Worm (Caenorhabditis elegans): ENCODE measurements around the gene Y73C8B.3.

Y73C8B.3 gene

DNA sequence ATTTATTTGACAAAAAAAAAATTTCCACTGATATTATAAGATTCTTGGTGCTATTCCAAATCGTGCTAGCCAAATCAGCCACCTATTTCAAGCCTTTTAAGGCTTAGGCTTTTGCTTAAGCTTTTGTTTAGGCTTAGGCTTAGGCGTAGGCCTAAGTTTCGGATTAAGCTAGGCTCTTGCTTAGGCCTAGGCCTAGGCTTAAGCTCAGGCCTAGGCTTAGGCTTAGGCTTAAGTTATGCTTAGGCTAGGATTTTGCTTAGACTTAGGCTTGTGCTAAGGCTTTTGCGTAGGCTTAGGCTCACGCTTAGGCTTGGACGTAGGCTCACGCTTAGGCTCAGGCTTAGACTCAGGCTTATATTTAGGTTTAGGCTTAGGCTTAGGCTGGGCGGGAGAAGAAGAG is 37.1 kb upstream of the Y73C8B.3 start:
- TF ChIP-seq ZK546.5 (tag; optimal IDR thresholded peaks at IDR 0.05), result no peak
- no peak for TF ChIP-seq nhr-67 (tag; optimal IDR thresholded peaks at IDR 0.05)
- no peak for TF ChIP-seq ceh-9 (tag; optimal IDR thresholded peaks at IDR 0.05)
- no peak for TF ChIP-seq aly-2 (tag; optimal IDR thresholded peaks at IDR 0.05)
- no peak for TF ChIP-seq nfya-1 (tag; optimal IDR thresholded peaks at IDR 0.05; ENCODE audit: insufficient read depth)
- no peak for TF ChIP-seq nhr-23 (tag; optimal IDR thresholded peaks at IDR 0.05)
- TF ChIP-seq ceh-28 (tag; optimal IDR thresholded peaks at IDR 0.05), result no peak
- no peak for TF ChIP-seq unc-62 (GFP tag; optimal IDR thresholded peaks at IDR 0.05)
- TF ChIP-seq elt-3 (tag; optimal IDR thresholded peaks at IDR 0.05), result no peak
- no peak for TF ChIP-seq ztf-4 (tag; optimal IDR thresholded peaks at IDR 0.05)
- TF ChIP-seq ceh-82 (tag; optimal IDR thresholded peaks at IDR 0.05), result no peak
- no peak for TF ChIP-seq fos-1 (tag; optimal IDR thresholded peaks at IDR 0.05)
- TF ChIP-seq nhr-43 (tag; optimal IDR thresholded peaks at IDR 0.05; ENCODE audit: poor library complexity, severe bottlenecking), result no peak
- no peak for TF ChIP-seq lin-15B (tag; optimal IDR thresholded peaks at IDR 0.05)
- no peak for TF ChIP-seq skn-1 (tag; optimal IDR thresholded peaks at IDR 0.05)
- TF ChIP-seq hmg-11 (tag; optimal IDR thresholded peaks at IDR 0.05), result no peak
- TF ChIP-seq mdl-1 (tag; optimal IDR thresholded peaks at IDR 0.05), result no peak
- TF ChIP-seq zag-1 (tag; optimal IDR thresholded peaks at IDR 0.05), result no peak

- TF ChIP-seq mml-1 (tag; optimal IDR thresholded peaks at IDR 0.05), result no peak
- no peak for TF ChIP-seq pha-4 (tag; optimal IDR thresholded peaks at IDR 0.05)
- no peak for TF ChIP-seq nhr-43 (tag; optimal IDR thresholded peaks at IDR 0.05; ENCODE audit: poor library complexity, severe bottlenecking)
- TF ChIP-seq snpc-4 (tag; optimal IDR thresholded peaks at IDR 0.05), result no peak
- TF ChIP-seq R02D3.7 (tag; optimal IDR thresholded peaks at IDR 0.05), result no peak
- TF ChIP-seq mdl-1 (tag; optimal IDR thresholded peaks at IDR 0.05), result no peak
- no peak for TF ChIP-seq lin-39 (tag; optimal IDR thresholded peaks at IDR 0.05)
- no peak for TF ChIP-seq nhr-23 (tag; optimal IDR thresholded peaks at IDR 0.05)
- TF ChIP-seq unc-39 (tag; optimal IDR thresholded peaks at IDR 0.05), result no peak
These were observed 34.3 kb upstream of the Y73C8B.3 start, which contains the start of gene K08D9.2 for ce11 chrV:3227373-3227772. K08D9.2 (plus strand) TSS chrV:3227673.

DNA sequence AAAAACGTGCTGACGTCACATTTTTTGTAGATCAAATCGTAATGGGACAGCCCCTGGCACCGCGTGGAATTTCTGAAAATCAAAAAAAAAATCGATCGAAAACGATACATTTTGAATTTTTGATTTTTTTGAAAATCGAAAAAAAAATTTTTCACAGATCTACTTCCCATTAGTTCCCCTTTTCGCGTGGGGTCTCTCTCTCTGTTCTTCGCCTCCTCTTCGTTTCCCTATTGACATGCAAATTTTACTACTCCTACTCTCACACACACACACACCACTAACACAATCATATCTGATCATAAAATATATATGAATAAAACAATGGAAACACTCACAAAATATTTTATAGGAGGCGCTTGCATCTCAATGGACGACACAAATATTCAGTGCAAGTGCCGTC is 25.6 kb upstream of the Y73C8B.3 start:
- TF ChIP-seq ztf-11 (tag; optimal IDR thresholded peaks at IDR 0.05), result no peak
- TF ChIP-seq nfya-1 (tag; optimal IDR thresholded peaks at IDR 0.05; ENCODE audit: insufficient read depth), result no peak
- no peak for TF ChIP-seq ceh-28 (tag; optimal IDR thresholded peaks at IDR 0.05)
- no peak for TF ChIP-seq R02D3.7 (tag; optimal IDR thresholded peaks at IDR 0.05)
- no peak for TF ChIP-seq ceh-9 (tag; optimal IDR thresholded peaks at IDR 0.05)
- no peak for TF ChIP-seq daf-12 (tag; optimal IDR thresholded peaks at IDR 0.05)
- TF ChIP-seq mml-1 (tag; optimal IDR thresholded peaks at IDR 0.05), result no peak
- no peak for TF ChIP-seq nhr-12 (tag; optimal IDR thresholded peaks at IDR 0.05)
- no peak for TF ChIP-seq eor-1 (tag; optimal IDR thresholded peaks at IDR 0.05)
- TF ChIP-seq nhr-28 (tag; optimal IDR thresholded peaks at IDR 0.05), result no peak
- TF ChIP-seq unc-39 (tag; optimal IDR thresholded peaks at IDR 0.05), result no peak
- no peak for TF ChIP-seq tbx-2 (tag; optimal IDR thresholded peaks at IDR 0.05)
- TF ChIP-seq lsy-12 (tag; optimal IDR thresholded peaks at IDR 0.05), result no peak
- no peak for TF ChIP-seq snpc-4 (tag; optimal IDR thresholded peaks at IDR 0.05)
- no peak for TF ChIP-seq nhr-25 (tag; optimal IDR thresholded peaks at IDR 0.05)

DNA sequence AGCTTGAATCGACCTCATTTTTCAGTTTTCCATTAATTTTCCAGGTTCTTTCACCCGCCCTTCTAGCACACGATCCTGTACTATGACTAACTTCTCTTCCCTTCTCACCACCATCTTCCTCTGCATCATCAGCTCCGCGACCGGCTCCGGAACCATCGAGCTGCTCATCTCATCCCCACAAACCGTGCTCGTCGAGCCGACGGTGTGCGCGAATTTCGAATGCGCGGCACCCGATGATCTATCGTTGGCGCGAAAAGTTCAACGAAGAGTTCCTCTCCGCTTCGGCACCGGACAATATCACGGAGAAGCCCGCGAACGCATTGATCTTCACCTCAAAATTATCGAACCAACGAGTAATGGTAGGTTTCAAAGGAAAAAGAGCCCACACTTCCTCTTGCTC is 17.1 kb upstream of the Y73C8B.3 start, which contains the start of gene apx-1:
Gene apx-1 (plus strand): TSS at position 50 of the 400 bp plus-strand sequence.
- TF ChIP-seq lin-39 (tag; optimal IDR thresholded peaks at IDR 0.05) (no peak), ceh-82 (tag; optimal IDR thresholded peaks at IDR 0.05) (no peak), ZK546.5 (tag; optimal IDR thresholded peaks at IDR 0.05) (no peak), zag-1 (tag; optimal IDR thresholded peaks at IDR 0.05) (no peak), nhr-43 (tag; optimal IDR thresholded peaks at IDR 0.05; ENCODE audit: poor library complexity, severe bottlenecking) (no peak), snpc-4 (tag; optimal IDR thresholded peaks at IDR 0.05) (no peak)

ce11 chrV:3208940-3209339 is 15.9 kb upstream of the Y73C8B.3 start:
- no peak for TF ChIP-seq nhr-77 (tag; optimal IDR thresholded peaks at IDR 0.05)
- no peak for TF ChIP-seq ceh-28 (tag; optimal IDR thresholded peaks at IDR 0.05)
- TF ChIP-seq zag-1 (tag; optimal IDR thresholded peaks at IDR 0.05), result no peak
- TF ChIP-seq ZK546.5 (tag; optimal IDR thresholded peaks at IDR 0.05), result no peak
- no peak for TF ChIP-seq pha-4 (tag; optimal IDR thresholded peaks at IDR 0.05)
- no peak for TF ChIP-seq ztf-4 (tag; optimal IDR thresholded peaks at IDR 0.05)
- TF ChIP-seq snpc-4 (tag; optimal IDR thresholded peaks at IDR 0.05), result no peak
- TF ChIP-seq ama-1 (optimal IDR thresholded peaks at IDR 0.05), result no peak
- no peak for TF ChIP-seq egl-27 (tag; optimal IDR thresholded peaks at IDR 0.05)
- TF ChIP-seq R02D3.7 (tag; optimal IDR thresholded peaks at IDR 0.05), result no peak
- no peak for TF ChIP-seq elt-3 (tag; optimal IDR thresholded peaks at IDR 0.05)
- TF ChIP-seq nhr-43 (tag; optimal IDR thresholded peaks at IDR 0.05; ENCODE audit: poor library complexity, severe bottlenecking), result no peak
- no peak for TF ChIP-seq pqm-1 (tag; optimal IDR thresholded peaks at IDR 0.05)
- TF ChIP-seq aly-2 (tag; optimal IDR thresholded peaks at IDR 0.05), result no peak
- TF ChIP-seq nhr-11 (tag; optimal IDR thresholded peaks at IDR 0.05), result no peak
- no peak for TF ChIP-seq nhr-23 (tag; optimal IDR thresholded peaks at IDR 0.05)

Measured in whole organism, L3 larva.